Worm (Caenorhabditis elegans) whole organism, L3 larva: ENCODE data around the gene Y51H7C.10.

Experiments used
- R02D3.7 ChIP-seq: fragments of 150-350 bp; optimal IDR thresholded peaks from 2 replicates; lab custom pipeline; 2014; ENCODE audit warnings: missing biosample characterization, missing genetic modification characterization
- ZK546.5 ChIP-seq: sonication (generic microtip); optimal IDR thresholded peaks from 2 replicates; lab custom pipeline; 2017; ENCODE audit warnings: missing biosample characterization, missing genetic modification characterization
- ama-1 ChIP-seq: fragments of 150-350 bp; optimal IDR thresholded peaks from 2 replicates; lab custom pipeline; 2018
- ceh-28 ChIP-seq: fragments of 150-350 bp; optimal IDR thresholded peaks from 2 replicates; lab custom pipeline; 2014; ENCODE audit warnings: missing biosample characterization, missing genetic modification reagents, missing genetic modification characterization
- ceh-82 ChIP-seq: fragments of 150-350 bp; optimal IDR thresholded peaks from 2 replicates; lab custom pipeline; 2014; ENCODE audit warnings: missing biosample characterization, missing genetic modification characterization
- ceh-9 ChIP-seq: sonication (generic microtip); optimal IDR thresholded peaks from 2 replicates; lab custom pipeline; 2018; ENCODE audit warnings: missing biosample characterization, missing genetic modification characterization
- egl-5 ChIP-seq: fragments of 150-350 bp; optimal IDR thresholded peaks from 2 replicates; lab custom pipeline; 2017; ENCODE audit warnings: missing biosample characterization, missing genetic modification reagents, missing genetic modification characterization, inconsistent platforms
- elt-1 ChIP-seq: fragments of 150-350 bp; optimal IDR thresholded peaks from 2 replicates; lab custom pipeline; 2014; ENCODE audit warnings: missing biosample characterization, missing genetic modification characterization
- elt-2 ChIP-seq: sonication (generic microtip); optimal IDR thresholded peaks from 2 replicates; lab custom pipeline; 2016; ENCODE audit warnings: missing genetic modification reagents, mild to moderate bottlenecking, missing genetic modification characterization, missing compliant biosample characterization
- elt-3 ChIP-seq, 3 experiments: fragments of 150-350 bp in 1 of 3; sonication (generic microtip) in 2 of 3; optimal IDR thresholded peaks; 2 replicates in 2 of 3; 4 replicates in 1 of 3; lab custom pipeline; 2014 to 2017; ENCODE audit warnings: missing biosample characterization in 3 of 3, missing genetic modification characterization in 3 of 3
- eor-1 ChIP-seq, 2 experiments: fragments of 150-350 bp; optimal IDR thresholded peaks; 2 replicates each; lab custom pipeline; 2014 to 2018; ENCODE audit warnings: missing biosample characterization in 2 of 2, missing genetic modification characterization in 2 of 2
- fkh-2 ChIP-seq: fragments of 150-350 bp; optimal IDR thresholded peaks from 2 replicates; lab custom pipeline; 2014; ENCODE audit warnings: missing biosample characterization, missing genetic modification reagents, missing genetic modification characterization
- fos-1 ChIP-seq: fragments of 150-350 bp; optimal IDR thresholded peaks from 2 replicates; lab custom pipeline; 2014; ENCODE audit warnings: missing biosample characterization, missing genetic modification characterization
- hmg-11 ChIP-seq: sonication (generic microtip); optimal IDR thresholded peaks from 2 replicates; lab custom pipeline; 2016; ENCODE audit warnings: missing genetic modification characterization, missing compliant biosample characterization
- jun-1 ChIP-seq: fragments of 150-350 bp; optimal IDR thresholded peaks from 2 replicates; lab custom pipeline; 2014; ENCODE audit warnings: missing biosample characterization, missing genetic modification reagents, missing genetic modification characterization
- lin-15B ChIP-seq: fragments of 150-350 bp; optimal IDR thresholded peaks from 2 replicates; lab custom pipeline; 2014; ENCODE audit warnings: missing biosample characterization, missing genetic modification characterization
- lin-39 ChIP-seq: fragments of 150-350 bp; optimal IDR thresholded peaks from 2 replicates; lab custom pipeline; 2018; ENCODE audit warnings: missing biosample characterization, missing genetic modification reagents, missing genetic modification characterization
- mdl-1 ChIP-seq: fragments of 150-350 bp; optimal IDR thresholded peaks from 2 replicates; lab custom pipeline; 2014; ENCODE audit warnings: missing biosample characterization, missing genetic modification characterization
- mml-1 ChIP-seq: fragments of 150-350 bp; sonication (generic microtip); optimal IDR thresholded peaks from 3 replicates; lab custom pipeline; 2014; ENCODE audit warnings: missing biosample characterization, missing genetic modification characterization
- nhr-11 ChIP-seq: fragments of 150-350 bp; optimal IDR thresholded peaks from 2 replicates; lab custom pipeline; 2014; ENCODE audit warnings: missing biosample characterization, missing genetic modification characterization
- nhr-12 ChIP-seq: fragments of 150-350 bp; optimal IDR thresholded peaks from 2 replicates; lab custom pipeline; 2014; ENCODE audit warnings: missing biosample characterization, missing genetic modification characterization
- nhr-237 ChIP-seq: fragments of 150-350 bp; optimal IDR thresholded peaks from 2 replicates; lab custom pipeline; 2014; ENCODE audit warnings: missing biosample characterization, missing genetic modification characterization
- nhr-25 ChIP-seq: sonication (generic microtip); optimal IDR thresholded peaks from 2 replicates; lab custom pipeline; 2017; ENCODE audit warnings: missing biosample characterization, missing genetic modification characterization
- nhr-76 ChIP-seq: fragments of 150-350 bp; sonication (generic microtip); optimal IDR thresholded peaks from 5 replicates; lab custom pipeline; 2014; ENCODE audit warnings: missing biosample characterization, missing genetic modification characterization
- nhr-77 ChIP-seq: fragments of 150-350 bp; optimal IDR thresholded peaks from 2 replicates; lab custom pipeline; 2014; ENCODE audit warnings: missing biosample characterization, missing genetic modification characterization
- pha-4 ChIP-seq: fragments of 150-350 bp; optimal IDR thresholded peaks from 2 replicates; lab custom pipeline; 2014; ENCODE audit warnings: missing biosample characterization, missing genetic modification reagents, missing genetic modification characterization
- sea-2 ChIP-seq: fragments of 150-350 bp; sonication (generic microtip); optimal IDR thresholded peaks from 4 replicates; lab custom pipeline; 2014; ENCODE audit warnings: missing biosample characterization, missing genetic modification reagents, missing genetic modification characterization
- snpc-4 ChIP-seq: fragments of 150-350 bp; optimal IDR thresholded peaks from 2 replicates; lab custom pipeline; 2014; ENCODE audit warnings: missing biosample characterization, missing genetic modification characterization
- tbx-2 ChIP-seq: sonication (generic microtip); optimal IDR thresholded peaks from 2 replicates; lab custom pipeline; 2016; ENCODE audit warnings: mild to moderate bottlenecking, missing genetic modification characterization, missing compliant biosample characterization
- unc-62 ChIP-seq: fragments of 150-350 bp; sonication (generic microtip); optimal IDR thresholded peaks from 4 replicates; lab custom pipeline; 2014; ENCODE audit warnings: missing biosample characterization, missing genetic modification reagents, missing genetic modification characterization
- zag-1 ChIP-seq: fragments of 150-350 bp; optimal IDR thresholded peaks from 2 replicates; lab custom pipeline; 2014; ENCODE audit warnings: missing biosample characterization, missing genetic modification characterization
- ztf-11 ChIP-seq: fragments of 150-350 bp; optimal IDR thresholded peaks from 2 replicates; lab custom pipeline; 2014; ENCODE audit warnings: missing biosample characterization, missing genetic modification characterization
- ztf-4 ChIP-seq: fragments of 150-350 bp; optimal IDR thresholded peaks from 2 replicates; lab custom pipeline; 2014; ENCODE audit warnings: missing biosample characterization, missing genetic modification characterization

Gene Y51H7C.10

ce11 chrII:1436715-1437114, 13.2 kb upstream of the Y51H7C.10 start:
- TF ChIP-seq hmg-11 (tag; lab: Kevin White, UChicago) (no peak), mml-1 (tag; lab: Kevin White, UChicago) (no peak), lin-39 (no peak), zag-1 (tag; lab: Kevin White, UChicago) (no peak), ceh-9 (tag; lab: Kevin White, UChicago) (no peak), pha-4 (no peak), jun-1 (no peak), nhr-25 (no peak), mdl-1 (tag; lab: Kevin White, UChicago) (no peak), R02D3.7 (tag; lab: Kevin White, UChicago) (no peak), nhr-12 (tag; lab: Kevin White, UChicago) (no peak), elt-1 (tag; lab: Kevin White, UChicago) (no peak), ztf-4 (tag; lab: Kevin White, UChicago) (no peak), nhr-237 (no peak), ZK546.5 (tag; lab: Kevin White, UChicago) (no peak), sea-2 (GFP tag; lab: Kevin White, UChicago) (no peak), eor-1 (tag; optimal IDR thresholded peaks at IDR 0.05; lab: Kevin White, UChicago) (no peak), unc-62 (GFP tag; lab: Kevin White, UChicago) (no peak)

ce11 chrII:1420806-1421463, 2.6 kb downstream of the Y51H7C.10 start:
- TF ChIP-seq nhr-12 (tag; lab: Kevin White, UChicago), result no peak
- TF ChIP-seq ceh-28, result peak; percentile 55

ce11 chrII:1419994-1420393, 3.6 kb downstream of the Y51H7C.10 start:
- TF ChIP-seq eor-1 (tag; optimal IDR thresholded peaks at IDR 0.05; lab: Kevin White, UChicago), result no peak
- TF ChIP-seq ceh-28, result peak; percentile 84
- TF ChIP-seq, all 47 proteins: peak for 1

ce11 chrII:1412359-1412907, 11.1 kb downstream of the Y51H7C.10 start, which contains the start of gene alkb-1:
TSS of gene alkb-1 (plus strand) at chrII:1412409.
- TF ChIP-seq tbx-2 (tag; lab: Kevin White, UChicago) (no peak), ceh-28 (peak; percentile 93)
- TF ChIP-seq, all 47 proteins: peak for 1

ce11 chrII:1411372-1411771, 12.2 kb downstream of the Y51H7C.10 start, which contains the start of gene Y51H7C.9:
TSS of gene Y51H7C.9 (minus strand) at chrII:1411472.
- TF ChIP-seq nhr-76 (tag; lab: Kevin White, UChicago) (no peak), tbx-2 (tag; lab: Kevin White, UChicago) (no peak), elt-2 (tag; lab: Kevin White, UChicago) (no peak), ceh-82 (no peak), sea-2 (GFP tag; lab: Kevin White, UChicago) (no peak), fos-1 (tag; lab: Kevin White, UChicago) (no peak), egl-5 (no peak), mdl-1 (tag; lab: Kevin White, UChicago) (no peak), ztf-11 (no peak), hmg-11 (tag; lab: Kevin White, UChicago) (no peak), ztf-4 (tag; lab: Kevin White, UChicago) (no peak), nhr-11 (no peak), snpc-4 (tag; lab: Kevin White, UChicago) (no peak), lin-15B (no peak)

- TF ChIP-seq mml-1 (tag; lab: Kevin White, UChicago) (no peak), eor-1 (tag; optimal IDR thresholded peaks at IDR 0.05; lab: Kevin White, UChicago) (no peak), fkh-2 (tag; lab: Kevin White, UChicago) (no peak), elt-1 (tag; lab: Kevin White, UChicago) (no peak), nhr-77 (tag; lab: Kevin White, UChicago) (no peak), sea-2 (GFP tag; lab: Kevin White, UChicago) (no peak), lin-15B (no peak), nhr-11 (no peak), ama-1 (lab: Kevin White, UChicago) (no peak), egl-5 (no peak), elt-3 (tag; optimal IDR thresholded peaks at IDR 0.05; lab: Kevin White, UChicago) (no peak), nhr-76 (tag; lab: Kevin White, UChicago) (no peak), hmg-11 (tag; lab: Kevin White, UChicago) (no peak)
Observed at ce11 chrII:1403056-1403455, 20.5 kb downstream of the Y51H7C.10 start, which contains the start of the genes Y51H7C.41 and cogc-4. TSS of gene Y51H7C.41 (plus strand) at chrII:1403321. TSS of gene cogc-4 (plus strand) at chrII:1403441.
